Fruit fly (Drosophila melanogaster): ENCODE results near the gene abd-A.

Gene abd-A

DNA sequence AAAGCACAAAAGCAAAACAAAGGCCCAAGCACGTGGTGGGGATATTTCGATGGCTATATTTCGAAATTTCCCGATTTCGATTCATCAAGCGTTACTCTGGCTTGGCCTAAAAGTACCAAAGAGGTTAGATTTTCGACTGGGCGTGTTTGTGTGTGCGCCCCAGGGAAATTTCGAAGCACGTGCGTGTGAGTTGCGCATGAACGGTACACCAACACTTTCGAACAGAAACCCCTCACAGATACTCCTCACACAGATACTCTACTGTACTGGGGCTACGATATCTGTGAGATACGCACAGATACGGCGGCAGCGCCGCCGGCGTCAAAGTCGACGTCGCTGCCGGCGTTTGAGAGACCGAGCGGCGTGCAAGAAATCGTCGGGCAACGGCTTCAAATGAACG lies 20.0 kb upstream of the abd-A start (continued):
- TF ChIP-seq abd-A (tag; optimal IDR thresholded peaks at IDR 0.05) (peak; percentile 27), Med (GFP tag) (peak; percentile 25), so (GFP tag; IDR thresholded peaks at IDR 0.05) (no peak), nerfin-1 (tag; optimal IDR thresholded peaks at IDR 0.05) (no peak), CG1832 (GFP tag; optimal IDR thresholded peaks at IDR 0.05) (no peak), CG13894 (tag; optimal IDR thresholded peaks at IDR 0.05) (peak; percentile 99), NC2β (GFP tag; optimal IDR thresholded peaks at IDR 0.05) (no peak), Doc3 (GFP tag; IDR thresholded peaks at IDR 0.05; ENCODE audit: partially characterized antibody) (no peak), Nf-YC (tag; optimal IDR thresholded peaks at IDR 0.05) (peak; percentile 9), Nf-YB (GFP tag; optimal IDR thresholded peaks at IDR 0.05) (peak; percentile 18), cwo (GFP tag; optimal IDR thresholded peaks at IDR 0.05) (peak; percentile 50), CG11247 (GFP tag; IDR thresholded peaks at IDR 0.05) (no peak), bowl (GFP tag; IDR thresholded peaks at IDR 0.05) (no peak), fru (optimal IDR thresholded peaks at IDR 0.05) (no peak), fd96Cb (tag; optimal IDR thresholded peaks at IDR 0.05) (no peak), hth (optimal IDR thresholded peaks at IDR 0.05) (no peak), tx (GFP tag; optimal IDR thresholded peaks at IDR 0.05) (no peak)

DNA sequence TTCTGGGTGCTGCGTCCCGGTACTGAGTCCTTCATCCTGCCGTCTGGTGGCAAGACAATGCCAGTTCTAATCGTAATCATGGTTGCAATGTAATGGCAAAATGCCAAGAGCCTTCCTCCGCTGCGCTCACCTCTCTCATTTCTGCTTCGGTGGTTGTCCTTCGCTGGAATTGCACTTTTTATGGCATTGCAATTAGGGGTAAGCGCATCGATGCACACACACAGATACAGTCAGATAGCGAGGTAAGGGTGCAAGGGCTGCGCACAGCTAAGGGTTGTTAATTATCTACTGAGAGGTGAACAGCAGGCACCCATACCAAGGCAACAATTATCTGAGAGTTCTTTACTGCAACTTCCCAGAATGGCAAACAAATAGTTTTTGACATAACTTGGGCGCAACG lies 18.8 kb upstream of the abd-A start:
- TF ChIP-seq CG11247 (GFP tag; IDR thresholded peaks at IDR 0.05) (no peak), ash1 (GFP tag; optimal IDR thresholded peaks at IDR 0.05) (peak; percentile 15), CG15479 (GFP tag; optimal IDR thresholded peaks at IDR 0.05) (peak; percentile 94), CG11695 (GFP tag; IDR thresholded peaks at IDR 0.05) (no peak), lab (GFP tag; optimal IDR thresholded peaks at IDR 0.05) (no peak), tll (GFP tag; optimal IDR thresholded peaks at IDR 0.05) (peak in 1 of 2 experiments; percentile 55), cad (GFP tag; optimal IDR thresholded peaks at IDR 0.05) (peak; percentile 87), nau (GFP tag; optimal IDR thresholded peaks at IDR 0.05) (no peak), bbx (GFP tag; IDR thresholded peaks at IDR 0.05; ENCODE audit: partially characterized antibody) (0 out of 2 replicates have a peak, but pooled peaks have one; percentile 15), zen (tag; optimal IDR thresholded peaks at IDR 0.05) (peak; percentile 91), cg (GFP tag; optimal IDR thresholded peaks at IDR 0.05) (peak; percentile 45), pros (GFP tag; optimal IDR thresholded peaks at IDR 0.05) (peak; percentile 46)

DNA sequence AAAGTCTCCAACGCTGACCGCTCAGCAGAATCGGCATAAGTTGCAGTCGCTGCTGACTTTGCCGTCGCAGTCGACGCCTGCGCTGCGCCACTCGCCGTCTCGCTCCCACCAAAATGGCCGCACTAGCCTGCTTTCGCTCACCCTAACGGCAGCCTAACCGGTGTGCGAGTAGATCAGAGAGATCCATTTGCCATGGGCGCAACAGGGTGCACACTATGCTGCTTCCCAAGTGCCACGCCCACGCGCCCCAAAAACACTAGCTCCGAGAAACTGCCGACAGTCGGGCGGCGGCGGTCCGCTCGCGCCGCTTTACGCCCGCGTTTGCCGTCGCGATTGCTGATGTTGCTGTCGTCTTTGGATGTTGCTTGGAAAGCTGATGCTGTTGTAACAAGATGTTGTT lies 17.4 kb upstream of the abd-A start:
- TF ChIP-seq D (optimal IDR thresholded peaks at IDR 0.05) = no peak
- TF ChIP-seq D (GFP tag; optimal IDR thresholded peaks at IDR 0.05) = no peak
- no peak for TF ChIP-seq Fer2 (tag; optimal IDR thresholded peaks at IDR 0.05)
- no peak for TF ChIP-seq Dp (GFP tag; optimal IDR thresholded peaks at IDR 0.05)
- TF ChIP-seq Bdp1 (GFP tag; optimal IDR thresholded peaks at IDR 0.05) = no peak
- TF ChIP-seq psq (GFP tag; optimal IDR thresholded peaks at IDR 0.05) = no peak
- TF ChIP-seq phol (tag; optimal IDR thresholded peaks at IDR 0.05) = peak; percentile 91
- TF ChIP-seq CG13287 (GFP tag; IDR thresholded peaks at IDR 0.05; ENCODE audit: partially characterized antibody) = peak; percentile 61; the same call in 1 of the 2 replicates
- peak; percentile 14; the same call in 1 of the 3 replicates for TF ChIP-seq row (GFP tag; IDR thresholded peaks at IDR 0.05)
- no peak for TF ChIP-seq CG8944 (GFP tag; optimal IDR thresholded peaks at IDR 0.05)
- TF ChIP-seq bbx (GFP tag; IDR thresholded peaks at IDR 0.05; ENCODE audit: partially characterized antibody) = peak; percentile 75
- no peak for TF ChIP-seq lmd (GFP tag; IDR thresholded peaks at IDR 0.05)
- peak; percentile 10 for TF ChIP-seq sug (tag; optimal IDR thresholded peaks at IDR 0.05)
- peak; percentile 100 for TF ChIP-seq CG10321 (GFP tag; IDR thresholded peaks at IDR 0.05)
- TF ChIP-seq Oaz (GFP tag; IDR thresholded peaks at IDR 0.05) = 0 out of 2 replicates have a peak, but pooled peaks have one; percentile 28
- peak; percentile 68; the same call in 2 of the 3 replicates for TF ChIP-seq Opbp (GFP tag; IDR thresholded peaks at IDR 0.05; ENCODE audit: partially characterized antibody)
- peak; percentile 100 for TF ChIP-seq CG1832 (GFP tag; optimal IDR thresholded peaks at IDR 0.05)
- no peak for TF ChIP-seq Taf1 (GFP tag; IDR thresholded peaks at IDR 0.05)
- TF ChIP-seq CG1602 (GFP tag; optimal IDR thresholded peaks at IDR 0.05) = no peak
- peak; percentile 89; the same call in 1 of the 2 replicates for TF ChIP-seq seq (GFP tag; IDR thresholded peaks at IDR 0.05)
- TF ChIP-seq CG10654 (GFP tag; optimal IDR thresholded peaks at IDR 0.05) = no peak
- TF ChIP-seq CG17328 (GFP tag; IDR thresholded peaks at IDR 0.05) = peak; percentile 47; the same call in 1 of the 2 replicates
- no peak for TF ChIP-seq CG9876 (GFP tag; optimal IDR thresholded peaks at IDR 0.05)
